Worm (Caenorhabditis elegans): ENCODE data around the gene aqp-2.

Gene aqp-2

ce11 chrII:9211684-9212083, 50.1 kb downstream of the aqp-2 start (continued):
- TF ChIP-seq zfh-2 (GFP tag; conservative IDR thresholded peaks at IDR 0.05): no peak
- no peak for TF ChIP-seq efl-1 (GFP tag; optimal IDR thresholded peaks at IDR 0.05)
- TF ChIP-seq lir-1 (GFP tag; conservative IDR thresholded peaks at IDR 0.05): no peak
- peak; percentile 28 for TF ChIP-seq nhr-80 (tag; optimal IDR thresholded peaks at IDR 0.05)
- peak; percentile 79 for TF ChIP-seq dox-1 (GFP tag; IDR thresholded peaks at IDR 0.05)
- TF ChIP-seq Y79H2A.3 (GFP tag; conservative IDR thresholded peaks at IDR 0.05): no peak
- peak; percentile 90 for TF ChIP-seq snpc-4 (GFP tag; optimal IDR thresholded peaks at IDR 0.05)
- peak; percentile 95 to 97 (median 96) for TF ChIP-seq snpc-4 (tag; optimal IDR thresholded peaks at IDR 0.05)
- no peak for TF ChIP-seq nhr-27 (tag; optimal IDR thresholded peaks at IDR 0.05)
- TF ChIP-seq madf-8 (GFP tag; conservative IDR thresholded peaks at IDR 0.05): no peak; the same call in 1 of the 2 replicates
- no peak for TF ChIP-seq F52B5.7 (tag; optimal IDR thresholded peaks at IDR 0.05)
- peak; percentile 11 for TF ChIP-seq athp-1 (tag; optimal IDR thresholded peaks at IDR 0.05)
- TF ChIP-seq T26A5.8 (tag; optimal IDR thresholded peaks at IDR 0.05): peak; percentile 39
- TF ChIP-seq tbx-9 (tag; optimal IDR thresholded peaks at IDR 0.05; ENCODE audit: borderline replicate concordance): no peak
- peak; percentile 86 for TF ChIP-seq madf-6 (GFP tag; IDR thresholded peaks at IDR 0.05)
- no peak for TF ChIP-seq ceh-58 (GFP tag; IDR thresholded peaks at IDR 0.05)
- TF ChIP-seq hsf-1 (GFP tag; IDR thresholded peaks at IDR 0.05): no peak; the same call in 1 of the 2 replicates
- no peak for TF ChIP-seq F39B2.1 (GFP tag; IDR thresholded peaks at IDR 0.05)
- peak; percentile 65 for TF ChIP-seq rpc-1 (optimal IDR thresholded peaks at IDR 0.05)
- peak; percentile 81 for TF ChIP-seq rpc-1 (tag; optimal IDR thresholded peaks at IDR 0.05)
- TF ChIP-seq hmg-1.2 (GFP tag; IDR thresholded peaks at IDR 0.05): peak; percentile 67
- TF ChIP-seq nfya-2 (GFP tag; IDR thresholded peaks at IDR 0.05): no peak
- TF ChIP-seq F57C9.4 (tag; optimal IDR thresholded peaks at IDR 0.05): no peak
- TF ChIP-seq B0336.3 (GFP tag; IDR thresholded peaks at IDR 0.05): peak; percentile 73; the same call in 1 of the 2 replicates
- peak; percentile 67 for TF ChIP-seq F23B12.7 (tag; optimal IDR thresholded peaks at IDR 0.05; ENCODE audit: insufficient read depth)
- TF ChIP-seq ztf-22 (GFP tag; optimal IDR thresholded peaks at IDR 0.05): no peak
- TF ChIP-seq cebp-2 (GFP tag; IDR thresholded peaks at IDR 0.05): no peak
- TF ChIP-seq lin-40 (tag; optimal IDR thresholded peaks at IDR 0.05): no peak
- TF ChIP-seq ceh-27 (GFP tag; optimal IDR thresholded peaks at IDR 0.05): no peak
- peak; percentile 57 for TF ChIP-seq repo-1 (tag; optimal IDR thresholded peaks at IDR 0.05)
- peak; percentile 95 for TF ChIP-seq tbp1 (GFP tag; optimal IDR thresholded peaks at IDR 0.05)
- TF ChIP-seq nhr-90 (tag; optimal IDR thresholded peaks at IDR 0.05): peak; percentile 65
- TF ChIP-seq egl-44 (GFP tag; IDR thresholded peaks at IDR 0.05): no peak
- no peak for TF ChIP-seq F22D6.2 (tag; optimal IDR thresholded peaks at IDR 0.05)
- no peak for TF ChIP-seq let-526 (GFP tag; IDR thresholded peaks at IDR 0.05)
- no peak for TF ChIP-seq hlh-12 (tag; optimal IDR thresholded peaks at IDR 0.05)
- TF ChIP-seq bed-2 (GFP tag; IDR thresholded peaks at IDR 0.05): no peak
- no peak for TF ChIP-seq C17E4.6 (GFP tag; IDR thresholded peaks at IDR 0.05)
- no peak for TF ChIP-seq ceh-91 (GFP tag; IDR thresholded peaks at IDR 0.05)
- no peak for TF ChIP-seq attf-6 (GFP tag; IDR thresholded peaks at IDR 0.05)
- no peak for TF ChIP-seq ccch-3 (GFP tag; optimal IDR thresholded peaks at IDR 0.05)
- TF ChIP-seq hlh-26 (GFP tag; conservative IDR thresholded peaks at IDR 0.05): no peak
- no peak for TF ChIP-seq F55B11.4 (tag; optimal IDR thresholded peaks at IDR 0.05; ENCODE audit: borderline replicate concordance, insufficient read depth)
- no peak for TF ChIP-seq F10E7.11 (tag; optimal IDR thresholded peaks at IDR 0.05)
- peak in 1 of 2 experiments; percentile 31 for TF ChIP-seq let-607 (tag; optimal IDR thresholded peaks at IDR 0.05)
- peak; percentile 81 for TF ChIP-seq him-1 (tag; optimal IDR thresholded peaks at IDR 0.05)
- no peak for TF ChIP-seq Y67H2A.10 (GFP tag; conservative IDR thresholded peaks at IDR 0.05)
- TF ChIP-seq lin-26 (GFP tag; IDR thresholded peaks at IDR 0.05): peak; percentile 71; the same call in 1 of the 2 replicates
- TF ChIP-seq D2030.7 (GFP tag; IDR thresholded peaks at IDR 0.05): peak; percentile 79
- TF ChIP-seq F57A8.1 (GFP tag; optimal IDR thresholded peaks at IDR 0.05): no peak
